Worm (Caenorhabditis elegans) whole organism, L3 larva: ENCODE results near the gene Y51H7BR.4.

Source experiments
- R02D3.7 ChIP-seq: fragments of 150-350 bp; optimal IDR thresholded peaks from 2 replicates; lab custom pipeline; 2014; ENCODE audit warnings: missing biosample characterization, missing genetic modification characterization
- ZK546.5 ChIP-seq: sonication (generic microtip); optimal IDR thresholded peaks from 2 replicates; lab custom pipeline; 2017; ENCODE audit warnings: missing biosample characterization, missing genetic modification characterization
- aly-2 ChIP-seq: fragments of 150-350 bp; optimal IDR thresholded peaks from 2 replicates; lab custom pipeline; 2014; ENCODE audit warnings: missing biosample characterization, missing genetic modification characterization
- ama-1 ChIP-seq: fragments of 150-350 bp; optimal IDR thresholded peaks from 2 replicates; lab custom pipeline; 2018
- ceh-16 ChIP-seq: sonication (generic microtip); optimal IDR thresholded peaks from 2 replicates; lab custom pipeline; 2017; ENCODE audit warnings: missing biosample characterization, missing genetic modification characterization
- ceh-28 ChIP-seq: fragments of 150-350 bp; optimal IDR thresholded peaks from 2 replicates; lab custom pipeline; 2014; ENCODE audit warnings: missing biosample characterization, missing genetic modification reagents, missing genetic modification characterization
- ceh-82 ChIP-seq: fragments of 150-350 bp; optimal IDR thresholded peaks from 2 replicates; lab custom pipeline; 2014; ENCODE audit warnings: missing biosample characterization, missing genetic modification characterization
- ceh-9 ChIP-seq: sonication (generic microtip); optimal IDR thresholded peaks from 2 replicates; lab custom pipeline; 2018; ENCODE audit warnings: missing biosample characterization, missing genetic modification characterization
- daf-12 ChIP-seq: fragments of 150-350 bp; optimal IDR thresholded peaks from 2 replicates; lab custom pipeline; 2014; ENCODE audit warnings: missing biosample characterization, missing genetic modification reagents, missing genetic modification characterization
- egl-27 ChIP-seq: sonication (generic microtip); optimal IDR thresholded peaks from 4 replicates; lab custom pipeline; 2017; ENCODE audit warnings: missing biosample characterization, missing genetic modification reagents, missing genetic modification characterization
- egl-5 ChIP-seq: fragments of 150-350 bp; optimal IDR thresholded peaks from 2 replicates; lab custom pipeline; 2017; ENCODE audit warnings: missing biosample characterization, missing genetic modification reagents, missing genetic modification characterization, inconsistent platforms
- elt-1 ChIP-seq: fragments of 150-350 bp; optimal IDR thresholded peaks from 2 replicates; lab custom pipeline; 2014; ENCODE audit warnings: missing biosample characterization, missing genetic modification characterization
- elt-2 ChIP-seq: sonication (generic microtip); optimal IDR thresholded peaks from 2 replicates; lab custom pipeline; 2016; ENCODE audit warnings: missing genetic modification reagents, mild to moderate bottlenecking, missing genetic modification characterization, missing compliant biosample characterization
- fkh-10 ChIP-seq: sonication (generic microtip); optimal IDR thresholded peaks from 2 replicates; lab custom pipeline; 2017; ENCODE audit warnings: missing biosample characterization, missing genetic modification reagents, missing genetic modification characterization
- fkh-2 ChIP-seq: fragments of 150-350 bp; optimal IDR thresholded peaks from 2 replicates; lab custom pipeline; 2014; ENCODE audit warnings: missing biosample characterization, missing genetic modification reagents, missing genetic modification characterization
- fos-1 ChIP-seq: fragments of 150-350 bp; optimal IDR thresholded peaks from 2 replicates; lab custom pipeline; 2014; ENCODE audit warnings: missing biosample characterization, missing genetic modification characterization
- hmg-11 ChIP-seq: sonication (generic microtip); optimal IDR thresholded peaks from 2 replicates; lab custom pipeline; 2016; ENCODE audit warnings: missing genetic modification characterization, missing compliant biosample characterization
- jun-1 ChIP-seq: fragments of 150-350 bp; optimal IDR thresholded peaks from 2 replicates; lab custom pipeline; 2014; ENCODE audit warnings: missing biosample characterization, missing genetic modification reagents, missing genetic modification characterization
- lin-15B ChIP-seq: fragments of 150-350 bp; optimal IDR thresholded peaks from 2 replicates; lab custom pipeline; 2014; ENCODE audit warnings: missing biosample characterization, missing genetic modification characterization
- lin-39 ChIP-seq: fragments of 150-350 bp; optimal IDR thresholded peaks from 2 replicates; lab custom pipeline; 2018; ENCODE audit warnings: missing biosample characterization, missing genetic modification reagents, missing genetic modification characterization
- lsy-12 ChIP-seq: sonication (generic microtip); optimal IDR thresholded peaks from 2 replicates; lab custom pipeline; 2016; ENCODE audit warnings: mild to moderate bottlenecking, missing genetic modification characterization, missing compliant biosample characterization
- mdl-1 ChIP-seq: fragments of 150-350 bp; optimal IDR thresholded peaks from 2 replicates; lab custom pipeline; 2014; ENCODE audit warnings: missing biosample characterization, missing genetic modification characterization
- mml-1 ChIP-seq: fragments of 150-350 bp; sonication (generic microtip); optimal IDR thresholded peaks from 3 replicates; lab custom pipeline; 2014; ENCODE audit warnings: missing biosample characterization, missing genetic modification characterization
- nfya-1 ChIP-seq: sonication (generic microtip); optimal IDR thresholded peaks from 2 replicates; lab custom pipeline; 2017; ENCODE audit warnings: missing genetic modification characterization, mild to moderate bottlenecking, missing compliant biosample characterization, antibody characterized with exemption, moderate library complexity; ENCODE audit not compliant: insufficient read depth
- nhr-23 ChIP-seq: fragments of 150-350 bp; optimal IDR thresholded peaks from 2 replicates; lab custom pipeline; 2014; ENCODE audit warnings: missing biosample characterization, missing genetic modification reagents, missing genetic modification characterization
- nhr-237 ChIP-seq: fragments of 150-350 bp; optimal IDR thresholded peaks from 2 replicates; lab custom pipeline; 2014; ENCODE audit warnings: missing biosample characterization, missing genetic modification characterization
- nhr-25 ChIP-seq: sonication (generic microtip); optimal IDR thresholded peaks from 2 replicates; lab custom pipeline; 2017; ENCODE audit warnings: missing biosample characterization, missing genetic modification characterization
- nhr-28 ChIP-seq: fragments of 150-350 bp; optimal IDR thresholded peaks from 2 replicates; lab custom pipeline; 2014; ENCODE audit warnings: missing biosample characterization, missing genetic modification characterization
- nhr-43 ChIP-seq: sonication (generic microtip); optimal IDR thresholded peaks from 2 replicates; lab custom pipeline; 2016; ENCODE audit warnings: mild to moderate bottlenecking, missing genetic modification characterization, missing compliant biosample characterization; ENCODE audit not compliant: poor library complexity, severe bottlenecking
- nhr-76 ChIP-seq: fragments of 150-350 bp; sonication (generic microtip); optimal IDR thresholded peaks from 5 replicates; lab custom pipeline; 2014; ENCODE audit warnings: missing biosample characterization, missing genetic modification characterization
- pha-4 ChIP-seq: fragments of 150-350 bp; optimal IDR thresholded peaks from 2 replicates; lab custom pipeline; 2014; ENCODE audit warnings: missing biosample characterization, missing genetic modification reagents, missing genetic modification characterization
- pqm-1 ChIP-seq: fragments of 150-350 bp; optimal IDR thresholded peaks from 2 replicates; lab custom pipeline; 2017; ENCODE audit warnings: missing biosample characterization, missing genetic modification characterization, inconsistent platforms
- sea-2 ChIP-seq: fragments of 150-350 bp; sonication (generic microtip); optimal IDR thresholded peaks from 4 replicates; lab custom pipeline; 2014; ENCODE audit warnings: missing biosample characterization, missing genetic modification reagents, missing genetic modification characterization
- skn-1 ChIP-seq: fragments of 150-350 bp; optimal IDR thresholded peaks from 2 replicates; lab custom pipeline; 2014; ENCODE audit warnings: missing biosample characterization, missing genetic modification characterization
- unc-62 ChIP-seq: fragments of 150-350 bp; sonication (generic microtip); optimal IDR thresholded peaks from 4 replicates; lab custom pipeline; 2014; ENCODE audit warnings: missing biosample characterization, missing genetic modification reagents, missing genetic modification characterization
- zag-1 ChIP-seq: fragments of 150-350 bp; optimal IDR thresholded peaks from 2 replicates; lab custom pipeline; 2014; ENCODE audit warnings: missing biosample characterization, missing genetic modification characterization
- ztf-11 ChIP-seq: fragments of 150-350 bp; optimal IDR thresholded peaks from 2 replicates; lab custom pipeline; 2014; ENCODE audit warnings: missing biosample characterization, missing genetic modification characterization
- ztf-4 ChIP-seq: fragments of 150-350 bp; optimal IDR thresholded peaks from 2 replicates; lab custom pipeline; 2014; ENCODE audit warnings: missing biosample characterization, missing genetic modification characterization

Y51H7BR.4 gene

ce11 chrII:1529057-1529456, at the start of gene Y51H7BR.4:
Y51H7BR.4 (plus strand) TSS chrII:1529357.
- no peak for TF ChIP-seq pha-4
- no peak for TF ChIP-seq lin-39 (tag; lab: Kevin White, UChicago)
- TF ChIP-seq ceh-16 (tag; lab: Kevin White, UChicago): no peak
- no peak for TF ChIP-seq elt-1
- no peak for TF ChIP-seq R02D3.7 (tag; lab: Kevin White, UChicago)
- no peak for TF ChIP-seq egl-27
- TF ChIP-seq ZK546.5: no peak
- TF ChIP-seq nfya-1 (tag; lab: Kevin White, UChicago): no peak
- TF ChIP-seq ztf-11: no peak
- TF ChIP-seq unc-62 (GFP tag; lab: Kevin White, UChicago): no peak
- no peak for TF ChIP-seq lsy-12
- TF ChIP-seq ceh-82 (tag; lab: Kevin White, UChicago): no peak
- TF ChIP-seq nhr-76 (tag; lab: Kevin White, UChicago): no peak
- no peak for TF ChIP-seq elt-2 (tag; lab: Kevin White, UChicago)
- TF ChIP-seq nhr-43: no peak
- TF ChIP-seq egl-5 (tag; lab: Kevin White, UChicago): no peak
- TF ChIP-seq nhr-25: no peak
- TF ChIP-seq sea-2: no peak
- TF ChIP-seq, all 47 proteins: peak for 0

DNA sequence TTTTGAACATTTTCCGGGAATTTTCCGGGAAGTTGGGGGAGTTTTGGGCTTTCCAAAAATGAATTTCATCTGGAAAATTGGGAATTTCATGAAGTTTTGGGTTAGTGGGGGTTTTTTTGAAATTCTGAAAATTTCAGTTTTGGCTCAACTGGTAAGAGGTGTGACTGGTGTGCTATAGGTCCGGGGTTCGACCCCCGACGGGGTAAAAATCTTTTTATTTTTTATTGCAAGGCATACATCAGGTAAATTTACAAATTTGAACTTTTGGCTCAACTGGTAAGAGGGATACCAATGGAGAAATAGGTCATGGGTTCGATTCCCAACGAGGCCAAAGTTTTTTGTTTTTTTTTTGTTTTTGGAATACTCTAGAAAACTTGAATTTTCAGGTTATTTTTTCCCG, 47.5 kb upstream of the Y51H7BR.4 start:
- no peak for TF ChIP-seq ztf-4 (tag; lab: Kevin White, UChicago)
- no peak for TF ChIP-seq ceh-28 (tag; lab: Kevin White, UChicago)
- TF ChIP-seq daf-12 (tag; lab: Kevin White, UChicago): no peak

DNA sequence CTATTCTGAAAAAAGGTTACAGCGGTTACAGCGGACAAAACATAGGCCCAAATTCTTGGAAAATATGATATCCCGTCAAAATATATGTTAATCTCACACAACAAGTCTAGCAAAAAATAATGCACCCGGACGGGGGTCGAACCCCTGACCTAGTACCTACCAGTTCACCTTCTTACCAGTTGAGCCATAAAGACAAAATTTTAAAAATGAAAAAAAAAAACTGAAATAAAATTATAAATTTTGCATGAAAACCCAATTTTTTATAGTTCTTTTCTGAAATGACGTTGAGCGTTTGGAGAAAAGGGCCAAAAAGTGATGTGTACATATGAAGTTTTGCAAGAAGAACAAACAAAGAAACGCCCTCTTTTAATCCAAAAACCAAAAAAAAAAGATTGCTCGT, 46.7 kb upstream of the Y51H7BR.4 start:
- TF ChIP-seq mml-1 (tag; lab: Kevin White, UChicago) (no peak), elt-1 (no peak), lin-15B (tag; lab: Kevin White, UChicago) (no peak), aly-2 (tag; lab: Kevin White, UChicago) (no peak), zag-1 (no peak), fos-1 (tag; lab: Kevin White, UChicago) (no peak), ceh-9 (tag; lab: Kevin White, UChicago) (no peak), pqm-1 (tag; lab: Kevin White, UChicago) (no peak), nhr-76 (tag; lab: Kevin White, UChicago) (no peak), ztf-4 (tag; lab: Kevin White, UChicago) (no peak), mdl-1 (tag; lab: Kevin White, UChicago) (no peak), pha-4 (no peak), elt-2 (tag; lab: Kevin White, UChicago) (no peak), ama-1 (lab: Kevin White, UChicago) (no peak), hmg-11 (tag; lab: Kevin White, UChicago) (no peak), lin-39 (tag; lab: Kevin White, UChicago) (no peak)

ce11 chrII:1490813-1491212, 38.3 kb upstream of the Y51H7BR.4 start:
- TF ChIP-seq nhr-43 (no peak), lsy-12 (no peak), ama-1 (lab: Kevin White, UChicago) (no peak), ceh-16 (tag; lab: Kevin White, UChicago) (no peak), aly-2 (tag; lab: Kevin White, UChicago) (no peak), nhr-23 (no peak), jun-1 (tag; lab: Kevin White, UChicago) (no peak), zag-1 (no peak), elt-2 (tag; lab: Kevin White, UChicago) (no peak), mdl-1 (tag; lab: Kevin White, UChicago) (no peak), nhr-237 (tag; lab: Kevin White, UChicago) (no peak), skn-1 (tag; lab: Kevin White, UChicago) (no peak), nhr-76 (tag; lab: Kevin White, UChicago) (no peak), egl-5 (tag; lab: Kevin White, UChicago) (no peak), fkh-10 (GFP tag; lab: Kevin White, UChicago) (no peak), ceh-82 (tag; lab: Kevin White, UChicago) (no peak), fkh-2 (tag; lab: Kevin White, UChicago) (no peak), nhr-28 (tag; lab: Kevin White, UChicago) (no peak)
